Worm (Caenorhabditis elegans): ENCODE data around the gene srt-12.
A peak's percentile ranks its signal among the peaks of the same experiment; 100 is the strongest.
"Not testable (repeated sequence)": the region's sequence is repeated elsewhere in the genome, so short reads cannot be mapped to it uniquely, and the experiment has no call there.

srt-12 gene

DNA sequence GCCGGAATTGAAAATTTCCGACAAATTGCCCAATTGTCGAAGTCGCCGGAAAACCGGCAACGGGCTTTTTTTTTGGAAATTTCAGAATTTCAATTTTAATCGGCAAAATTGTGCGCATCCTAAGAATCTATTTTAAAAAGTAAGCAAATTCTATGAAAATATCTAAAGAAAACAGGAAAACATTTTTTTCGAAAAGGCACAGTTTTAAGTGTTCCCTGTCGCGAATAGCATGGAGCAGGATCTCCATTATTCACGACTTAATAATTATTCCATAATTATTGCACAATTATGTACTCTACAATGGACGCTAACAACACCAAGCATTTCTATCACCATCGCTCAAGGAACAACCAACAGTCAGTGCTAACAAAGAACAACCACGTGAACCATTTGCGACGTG, 26.5 kb downstream of the srt-12 start, which contains the start of gene H43I07.4:
Gene H43I07.4 (plus strand): TSS at position 301 of the 400 bp plus-strand sequence.
- TF ChIP-seq zip-4 (GFP tag; optimal IDR thresholded peaks at IDR 0.05); nhr-84 (tag; optimal IDR thresholded peaks at IDR 0.05); isw-1 (GFP tag; IDR thresholded peaks at IDR 0.05): not testable (repeated sequence)

ce11 chrV:4211521-4211920, 30.8 kb downstream of the srt-12 start:
- TF ChIP-seq ces-1 (GFP tag; optimal IDR thresholded peaks at IDR 0.05): peak; percentile 25
- no peak for TF ChIP-seq lir-3 (tag; optimal IDR thresholded peaks at IDR 0.05; ENCODE audit: poor library complexity)
- TF ChIP-seq fkh-10 (GFP tag; optimal IDR thresholded peaks at IDR 0.05): peak; percentile 49
- TF ChIP-seq nhr-28 (tag; optimal IDR thresholded peaks at IDR 0.05): no peak

DNA sequence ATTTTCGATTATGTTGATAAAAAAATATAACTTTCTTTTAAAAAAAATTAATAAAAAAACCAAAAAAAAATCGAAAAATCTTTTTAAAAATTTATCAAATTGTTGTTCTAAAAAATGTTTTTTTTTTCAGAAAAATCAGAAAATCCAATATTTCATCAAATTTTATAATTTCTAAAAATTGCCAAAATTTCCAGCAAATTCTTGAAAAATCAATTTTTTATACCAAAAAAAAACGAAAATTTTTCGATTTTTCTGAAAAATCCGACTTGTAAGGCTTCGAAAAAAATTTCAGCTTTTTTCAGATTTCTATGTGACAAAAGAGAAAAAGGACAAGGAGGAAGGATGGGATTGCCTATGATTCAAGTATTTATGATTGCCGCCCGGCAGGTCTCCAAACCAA, 37.9 kb downstream of the srt-12 start, which contains the start of gene H43I07.1:
Gene H43I07.1 (plus strand): TSS at position 301 of the 400 bp plus-strand sequence.
- TF ChIP-seq ets-5 (GFP tag; IDR thresholded peaks at IDR 0.05) (no peak), ces-1 (GFP tag; optimal IDR thresholded peaks at IDR 0.05) (no peak), sup-37 (GFP tag; optimal IDR thresholded peaks at IDR 0.05) (no peak), zip-4 (GFP tag; optimal IDR thresholded peaks at IDR 0.05) (no peak)

ce11 chrV:4199185-4199584, 43.1 kb downstream of the srt-12 start, which contains the start of gene rpac-40:
TSS of gene rpac-40 (plus strand) at chrV:4199485.
- no peak for TF ChIP-seq jun-1 (tag; optimal IDR thresholded peaks at IDR 0.05)
- TF ChIP-seq sox-4 (tag; optimal IDR thresholded peaks at IDR 0.05): no peak
- no peak for TF ChIP-seq ama-1 (optimal IDR thresholded peaks at IDR 0.05)
- TF ChIP-seq elt-3 (tag; optimal IDR thresholded peaks at IDR 0.05): no peak
- TF ChIP-seq lin-35 (GFP tag; optimal IDR thresholded peaks at IDR 0.05): no peak
- TF ChIP-seq unc-62 (GFP tag; optimal IDR thresholded peaks at IDR 0.05): no peak
- no peak for TF ChIP-seq ets-5 (GFP tag; IDR thresholded peaks at IDR 0.05)
- no peak for TF ChIP-seq unc-30 (tag; optimal IDR thresholded peaks at IDR 0.05)
- no peak for TF ChIP-seq dpl-1 (GFP tag; optimal IDR thresholded peaks at IDR 0.05)
- no peak for TF ChIP-seq hlh-17 (GFP tag; optimal IDR thresholded peaks at IDR 0.05; ENCODE audit: borderline replicate concordance)
- TF ChIP-seq efl-1 (optimal IDR thresholded peaks at IDR 0.05): no peak
- no peak for TF ChIP-seq efl-1 (GFP tag; optimal IDR thresholded peaks at IDR 0.05 in 1 of 2)
- TF ChIP-seq lsy-2 (tag; optimal IDR thresholded peaks at IDR 0.05): no peak
- TF ChIP-seq nhr-71 (tag; optimal IDR thresholded peaks at IDR 0.05): no peak
- no peak for TF ChIP-seq nhr-90 (tag; optimal IDR thresholded peaks at IDR 0.05; ENCODE audit: poor library complexity)
- no peak for TF ChIP-seq aha-1 (tag; optimal IDR thresholded peaks at IDR 0.05)
- no peak for TF ChIP-seq zip-4 (GFP tag; optimal IDR thresholded peaks at IDR 0.05)
- no peak for TF ChIP-seq dsc-1 (tag; optimal IDR thresholded peaks at IDR 0.05)
- TF ChIP-seq mdl-1 (tag; optimal IDR thresholded peaks at IDR 0.05): no peak

- TF ChIP-seq efl-1 (optimal IDR thresholded peaks at IDR 0.05): no peak
- TF ChIP-seq efl-1 (GFP tag; optimal IDR thresholded peaks at IDR 0.05 in 1 of 2): no peak
- no peak for TF ChIP-seq isw-1 (GFP tag; IDR thresholded peaks at IDR 0.05)
- no peak for TF ChIP-seq mef-2 (tag; optimal IDR thresholded peaks at IDR 0.05)
- no peak for TF ChIP-seq C34B4.2 (tag; optimal IDR thresholded peaks at IDR 0.05)
- no peak for TF ChIP-seq fos-1 (tag; optimal IDR thresholded peaks at IDR 0.05)
- TF ChIP-seq nhr-71 (tag; optimal IDR thresholded peaks at IDR 0.05): no peak
- no peak for TF ChIP-seq Y116A8C.19 (tag; optimal IDR thresholded peaks at IDR 0.05; ENCODE audit: borderline replicate concordance)
These were observed 47.0 kb downstream of the srt-12 start, which contains the start of gene algn-5 for ce11 chrV:4195283-4195682. TSS of gene algn-5 (plus strand) at chrV:4195577.

DNA sequence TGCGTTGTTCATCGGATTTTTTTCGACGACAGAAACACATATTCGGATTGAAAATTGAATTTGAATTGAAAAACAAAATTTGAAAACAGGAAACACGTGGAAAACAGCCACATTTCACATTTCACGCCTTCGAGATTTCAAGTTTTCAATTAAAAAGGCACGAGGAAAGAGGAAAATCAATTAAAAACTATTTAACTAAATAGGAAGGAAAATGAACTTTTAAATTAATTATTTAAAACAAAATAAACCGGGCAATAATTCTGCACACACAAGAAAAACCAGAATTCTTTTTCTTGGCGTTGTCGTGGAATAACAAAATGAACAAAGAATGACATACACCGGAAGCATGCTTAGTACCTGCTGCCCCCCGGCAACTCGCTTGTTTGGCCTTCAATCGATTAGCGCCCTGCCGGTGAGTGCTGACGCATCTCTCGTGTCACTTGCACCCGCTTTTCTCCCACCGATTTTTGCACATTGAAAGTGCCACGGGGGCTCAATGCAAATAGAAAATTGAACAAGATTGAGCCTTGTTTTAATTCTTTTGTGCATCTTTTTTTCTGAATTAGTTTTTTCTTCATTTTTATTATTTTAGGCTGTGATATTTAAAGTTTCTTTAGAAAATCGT, 47.6 kb downstream of the srt-12 start, which contains the start of gene Y45G5AM.9:
Gene Y45G5AM.9 (minus strand): TSS at position 51 of the 625 bp plus-strand sequence.
- TF ChIP-seq lsy-2 (tag; optimal IDR thresholded peaks at IDR 0.05): peak; percentile 87
- TF ChIP-seq swsn-7 (tag; optimal IDR thresholded peaks at IDR 0.05): peak; percentile 82
- TF ChIP-seq fkh-4 (tag; optimal IDR thresholded peaks at IDR 0.05; ENCODE audit: borderline replicate concordance): peak; percentile 45
- peak; percentile 37 for TF ChIP-seq elt-2 (tag; optimal IDR thresholded peaks at IDR 0.05)
- TF ChIP-seq lin-13 (GFP tag; optimal IDR thresholded peaks at IDR 0.05): peak; percentile 73
- TF ChIP-seq unc-86 (tag; optimal IDR thresholded peaks at IDR 0.05): peak; percentile 79
- no peak for TF ChIP-seq ceh-63 (GFP tag; optimal IDR thresholded peaks at IDR 0.05)
- peak; percentile 83 for TF ChIP-seq efl-1 (optimal IDR thresholded peaks at IDR 0.05)
- TF ChIP-seq efl-1 (GFP tag; optimal IDR thresholded peaks at IDR 0.05 in 1 of 2): peak; percentile 75 to 98
- TF ChIP-seq jun-1 (tag; optimal IDR thresholded peaks at IDR 0.05): peak; percentile 60
- peak in 1 of 2 experiments; percentile 36 for TF ChIP-seq ztf-11 (tag; optimal IDR thresholded peaks at IDR 0.05)
- TF ChIP-seq fos-1 (tag; optimal IDR thresholded peaks at IDR 0.05): peak; percentile 69
- TF ChIP-seq ztf-4 (tag; optimal IDR thresholded peaks at IDR 0.05): no peak
- TF ChIP-seq nhr-47 (tag; optimal IDR thresholded peaks at IDR 0.05): peak; percentile 89
- peak; percentile 34; the same call in 1 of the 2 replicates for TF ChIP-seq ceh-88 (GFP tag; IDR thresholded peaks at IDR 0.05)
- no peak for TF ChIP-seq unc-98 (GFP tag; IDR thresholded peaks at IDR 0.05)
